Worm (Caenorhabditis elegans): ENCODE measurements around the gene K11H12.7.

DNA sequence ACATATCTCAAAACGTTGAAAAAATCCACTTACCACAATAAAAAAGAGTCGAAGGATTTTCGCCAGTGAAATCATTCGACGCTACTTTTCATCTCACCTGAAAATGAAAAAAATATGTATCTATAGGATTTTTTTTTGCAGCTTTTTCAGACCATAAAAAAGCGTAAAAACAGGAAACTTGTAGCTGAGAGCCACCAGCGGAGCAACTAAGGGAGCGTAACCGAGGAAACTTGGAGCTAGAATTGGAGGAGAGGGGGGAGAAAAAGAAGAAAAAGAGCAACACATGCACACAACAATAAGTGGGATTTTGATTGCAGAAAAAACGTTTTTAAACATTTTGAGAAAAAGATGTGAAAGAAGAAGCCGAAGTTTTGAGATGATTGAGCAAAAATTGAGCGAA is 42.3 kb downstream of the K11H12.7 start, which contains the start of gene cutl-26:
- TF ChIP-seq blmp-1 (tag; optimal IDR thresholded peaks at IDR 0.05; ENCODE audit: insufficient read depth) (no peak), elt-1 (tag; optimal IDR thresholded peaks at IDR 0.05) (no peak), nhr-23 (tag; optimal IDR thresholded peaks at IDR 0.05) (no peak), lsy-2 (tag; optimal IDR thresholded peaks at IDR 0.05) (no peak), lin-13 (GFP tag; optimal IDR thresholded peaks at IDR 0.05) (no peak), lin-39 (tag; optimal IDR thresholded peaks at IDR 0.05) (no peak), ceh-82 (tag; optimal IDR thresholded peaks at IDR 0.05) (no peak)

Measured in whole organism, L2 larva.